Fruit fly (Drosophila melanogaster): ENCODE data around the gene CG6565.

CG6565 gene

dm6 chr2L:13349237-13349902, 24.4 kb upstream of the CG6565 start:
- TF ChIP-seq Hr39 (optimal IDR thresholded peaks at IDR 0.05) (no peak), CG32532 (GFP tag; IDR thresholded peaks at IDR 0.05) (0 out of 2 replicates have a peak, but pooled peaks have one; percentile 7), Awh (GFP tag; IDR thresholded peaks at IDR 0.05) (0 out of 2 replicates have a peak, but pooled peaks have one; percentile 17), CG17361 (GFP tag; IDR thresholded peaks at IDR 0.05) (no peak), CG15514 (GFP tag; optimal IDR thresholded peaks at IDR 0.05) (no peak), pros (GFP tag; optimal IDR thresholded peaks at IDR 0.05) (no peak), hb (GFP tag; IDR thresholded peaks at IDR 0.05; ENCODE audit: partially characterized antibody) (no peak), Dek (tag; optimal IDR thresholded peaks at IDR 0.05) (no peak), abd-A (tag; optimal IDR thresholded peaks at IDR 0.05) (no peak), CG6854 (GFP tag; optimal IDR thresholded peaks at IDR 0.05) (peak; percentile 23), cwo (GFP tag; optimal IDR thresholded peaks at IDR 0.05) (no peak), CG17802 (tag; optimal IDR thresholded peaks at IDR 0.05) (no peak), tap (tag; optimal IDR thresholded peaks at IDR 0.05) (peak; percentile 36), BEAF-32 (GFP tag; optimal IDR thresholded peaks at IDR 0.05) (no peak), knrl (GFP tag; IDR thresholded peaks at IDR 0.05; ENCODE audit: partially characterized antibody) (no peak), oc (tag; optimal IDR thresholded peaks at IDR 0.05) (no peak), dm (GFP tag; optimal IDR thresholded peaks at IDR 0.05) (no peak), CG17612 (GFP tag; IDR thresholded peaks at IDR 0.05) (no peak), trh (GFP tag; optimal IDR thresholded peaks at IDR 0.05) (no peak), CG13287 (GFP tag; IDR thresholded peaks at IDR 0.05; ENCODE audit: partially characterized antibody) (no peak), Vsx1 (GFP tag; optimal IDR thresholded peaks at IDR 0.05) (no peak), CG7556 (GFP tag; optimal IDR thresholded peaks at IDR 0.05) (no peak), ind (GFP tag; optimal IDR thresholded peaks at IDR 0.05) (no peak), CG6254 (GFP tag; optimal IDR thresholded peaks at IDR 0.05) (no peak), CG9437 (GFP tag; optimal IDR thresholded peaks at IDR 0.05) (peak; percentile 1), gfzf (GFP tag; optimal IDR thresholded peaks at IDR 0.05) (no peak), cas (GFP tag; IDR thresholded peaks at IDR 0.05) (no peak), unc-4 (GFP tag; IDR thresholded peaks at IDR 0.05; ENCODE audit: partially characterized antibody) (no peak), CTCF (GFP tag; optimal IDR thresholded peaks at IDR 0.05) (peak; percentile 47), Dip3 (GFP tag; optimal IDR thresholded peaks at IDR 0.05) (no peak), CG3281 (GFP tag; optimal IDR thresholded peaks at IDR 0.05) (no peak), CG8765 (GFP tag; IDR thresholded peaks at IDR 0.05) (no peak), Neu2 (GFP tag; optimal IDR thresholded peaks at IDR 0.05; ENCODE audit: borderline replicate concordance) (no peak), CG6272 (GFP tag; IDR thresholded peaks at IDR 0.05) (no peak), zen2 (GFP tag; IDR thresholded peaks at IDR 0.05; ENCODE audit: partially characterized antibody) (no peak), CG4820 (GFP tag; optimal IDR thresholded peaks at IDR 0.05) (no peak), bbx (GFP tag; IDR thresholded peaks at IDR 0.05; ENCODE audit: partially characterized antibody) (no peak), gem (tag; optimal IDR thresholded peaks at IDR 0.05) (no peak), CG13624 (GFP tag; optimal IDR thresholded peaks at IDR 0.05) (no peak), Sox100B (GFP tag; optimal IDR thresholded peaks at IDR 0.05) (peak; percentile 43), CG12744 (GFP tag; optimal IDR thresholded peaks at IDR 0.05) (no peak), CG3847 (GFP tag; IDR thresholded peaks at IDR 0.05) (no peak), mld (GFP tag; IDR thresholded peaks at IDR 0.05; ENCODE audit: partially characterized antibody) (no peak), CG1602 (GFP tag; optimal IDR thresholded peaks at IDR 0.05) (no peak), CG1603 (tag; optimal IDR thresholded peaks at IDR 0.05) (no peak), bcd (GFP tag; optimal IDR thresholded peaks at IDR 0.05) (no peak), eve (GFP tag; optimal IDR thresholded peaks at IDR 0.05) (no peak), CG12942 (GFP tag; optimal IDR thresholded peaks at IDR 0.05) (no peak), Dfd (GFP tag; optimal IDR thresholded peaks at IDR 0.05) (no peak), Asciz (GFP tag; optimal IDR thresholded peaks at IDR 0.05) (peak; percentile 35)
